Fruit fly (Drosophila melanogaster) whole organism, prepupa: ENCODE data around the gene ND-24L.

Source experiments
- Blimp-1 ChIP-seq: fragments of 200-800 bp; sonication (Bioruptor generic); optimal IDR thresholded peaks from 3 replicates; lab custom pipeline; 2017; ENCODE audit warnings: missing biosample characterization, missing genetic modification characterization, mild to moderate bottlenecking, moderate library complexity, missing genetic modification reagents
- CG10631 ChIP-seq: fragments of 200-800 bp; sonication (Bioruptor generic); optimal IDR thresholded peaks from 2 replicates; lab custom pipeline; 2016; ENCODE audit warnings: missing biosample characterization, missing genetic modification characterization
- CG11294 ChIP-seq: fragments of 200-800 bp; sonication (Bioruptor generic); IDR thresholded peaks from 2 replicates; pipeline ENCODE4 v1.3.6; 2022; ENCODE audit warnings: missing biosample characterization, missing genetic modification characterization
- CG11762 ChIP-seq: fragments of 200-800 bp; sonication (Bioruptor generic); optimal IDR thresholded peaks from 3 replicates; lab custom pipeline; 2016; ENCODE audit warnings: missing biosample characterization, missing genetic modification characterization; ENCODE audit not compliant: insufficient read depth
- CG15336 ChIP-seq: fragments of 200-800 bp; sonication (Bioruptor generic); IDR thresholded peaks from 2 replicates; pipeline ENCODE4 v1.3.6; 2022; ENCODE audit warnings: missing biosample characterization, missing genetic modification characterization
- CG1621 ChIP-seq: fragments of 200-800 bp; sonication (Bioruptor generic); optimal IDR thresholded peaks from 3 replicates; lab custom pipeline; 2018; ENCODE audit warnings: missing biosample characterization, mild to moderate bottlenecking, missing genetic modification characterization
- CG16779 ChIP-seq: fragments of 200-800 bp; sonication (Bioruptor generic); optimal IDR thresholded peaks from 3 replicates; lab custom pipeline; 2017; ENCODE audit warnings: missing biosample characterization, mild to moderate bottlenecking, missing genetic modification characterization
- CG3032 ChIP-seq: fragments of 200-800 bp; optimal IDR thresholded peaks from 2 replicates; lab custom pipeline; 2019; ENCODE audit warnings: missing biosample characterization, mild to moderate bottlenecking, missing genetic modification characterization, moderate library complexity
- CG31627 ChIP-seq: fragments of 200-800 bp; sonication (Bioruptor generic); optimal IDR thresholded peaks from 3 replicates; lab custom pipeline; 2016; ENCODE audit warnings: missing biosample characterization, missing genetic modification characterization
- CG3919 ChIP-seq: fragments of 200-800 bp; sonication (Bioruptor generic); optimal IDR thresholded peaks from 3 replicates; lab custom pipeline; 2016; ENCODE audit warnings: missing biosample characterization, missing genetic modification characterization
- CG4318 ChIP-seq: fragments of 200-800 bp; sonication (Bioruptor generic); optimal IDR thresholded peaks from 3 replicates; lab custom pipeline; 2017; ENCODE audit warnings: missing biosample characterization, mild to moderate bottlenecking, missing genetic modification characterization
- CG7368 ChIP-seq: fragments of 200-800 bp; sonication (Bioruptor generic); optimal IDR thresholded peaks from 3 replicates; lab custom pipeline; 2016; ENCODE audit warnings: missing biosample characterization, missing genetic modification characterization
- CG8319 ChIP-seq: fragments of 200-800 bp; sonication (Bioruptor generic); optimal IDR thresholded peaks from 3 replicates; lab custom pipeline; 2016; ENCODE audit warnings: missing biosample characterization, missing genetic modification characterization
- Eip78C ChIP-seq: fragments of 200-800 bp; sonication (Bioruptor generic); peaks from one replicate; lab custom pipeline; 2016; ENCODE audit warnings: missing biosample characterization, missing genetic modification characterization
- Eip93F ChIP-seq: fragments of 200-800 bp; sonication (Bioruptor generic); optimal IDR thresholded peaks from 2 replicates; lab custom pipeline; 2016; ENCODE audit warnings: missing biosample characterization, mild to moderate bottlenecking, missing genetic modification characterization
- Ets21C ChIP-seq: fragments of 200-800 bp; sonication (Bioruptor generic); optimal IDR thresholded peaks from 3 replicates; lab custom pipeline; 2016; ENCODE audit warnings: missing biosample characterization, missing genetic modification characterization
- Ets96B ChIP-seq: fragments of 200-800 bp; optimal IDR thresholded peaks from 2 replicates; lab custom pipeline; 2019; ENCODE audit warnings: missing biosample characterization, mild to moderate bottlenecking, missing genetic modification characterization, moderate library complexity
- Gug ChIP-seq: fragments of 200-800 bp; sonication (Bioruptor generic); IDR thresholded peaks from 2 replicates; pipeline ENCODE4 v1.3.6; 2022; ENCODE audit warnings: missing biosample characterization, missing genetic modification characterization
- Hr39 ChIP-seq: fragments of 200-800 bp; sonication (Bioruptor generic); optimal IDR thresholded peaks from 2 replicates; lab custom pipeline; 2016; ENCODE audit warnings: missing biosample characterization, missing genetic modification characterization
- Hr4 ChIP-seq: fragments of 200-800 bp; sonication (Bioruptor generic); optimal IDR thresholded peaks from 3 replicates; lab custom pipeline; 2016; ENCODE audit warnings: missing biosample characterization, missing genetic modification characterization
- Lpt ChIP-seq: fragments of 200-800 bp; sonication (Bioruptor generic); optimal IDR thresholded peaks from 3 replicates; lab custom pipeline; 2016; ENCODE audit warnings: missing biosample characterization, missing genetic modification characterization
- Met ChIP-seq: fragments of 200-800 bp; sonication (Bioruptor generic); optimal IDR thresholded peaks from 3 replicates; lab custom pipeline; 2016; ENCODE audit warnings: missing biosample characterization, missing genetic modification characterization
- OdsH ChIP-seq: fragments of 200-800 bp; sonication (Bioruptor generic); optimal IDR thresholded peaks from 3 replicates; lab custom pipeline; 2016; ENCODE audit warnings: missing biosample characterization, missing genetic modification characterization
- Smox ChIP-seq: fragments of 200-800 bp; sonication (Bioruptor generic); optimal IDR thresholded peaks from 3 replicates; lab custom pipeline; 2016; ENCODE audit warnings: missing biosample characterization, missing genetic modification characterization
- Sox102F ChIP-seq: fragments of 200-800 bp; sonication (Bioruptor generic); optimal IDR thresholded peaks from 2 replicates; lab custom pipeline; 2016; ENCODE audit warnings: missing biosample characterization, mild to moderate bottlenecking, missing genetic modification characterization
- Sox14 ChIP-seq: fragments of 200-800 bp; sonication (Bioruptor generic); optimal IDR thresholded peaks from 3 replicates; lab custom pipeline; 2016; ENCODE audit warnings: missing biosample characterization, missing genetic modification characterization
- Sox15 ChIP-seq: fragments of 200-800 bp; sonication (Bioruptor generic); optimal IDR thresholded peaks from 3 replicates; lab custom pipeline; 2016; ENCODE audit warnings: missing biosample characterization, missing genetic modification characterization
- acj6 ChIP-seq: fragments of 200-800 bp; sonication (Bioruptor generic); optimal IDR thresholded peaks from 3 replicates; lab custom pipeline; 2016; ENCODE audit warnings: missing biosample characterization, missing genetic modification characterization
- cyc ChIP-seq: fragments of 200-800 bp; sonication (Bioruptor generic); optimal IDR thresholded peaks from 3 replicates; lab custom pipeline; 2016; ENCODE audit warnings: missing biosample characterization, missing genetic modification characterization
- dac ChIP-seq: fragments of 200-800 bp; sonication (Bioruptor generic); optimal IDR thresholded peaks from 2 replicates; lab custom pipeline; 2017; ENCODE audit warnings: missing biosample characterization, mild to moderate bottlenecking, missing genetic modification characterization
- fd59A ChIP-seq: fragments of 200-800 bp; sonication (Bioruptor generic); optimal IDR thresholded peaks from 2 replicates; lab custom pipeline; 2017; ENCODE audit warnings: missing biosample characterization, mild to moderate bottlenecking, missing genetic modification characterization, missing genetic modification reagents
- fkh ChIP-seq: fragments of 200-800 bp; sonication (Bioruptor generic); optimal IDR thresholded peaks from 3 replicates; lab custom pipeline; 2017; ENCODE audit warnings: missing biosample characterization, mild to moderate bottlenecking, missing genetic modification characterization, moderate library complexity
- net ChIP-seq: fragments of 200-800 bp; sonication (Bioruptor generic); optimal IDR thresholded peaks from 3 replicates; lab custom pipeline; 2016; ENCODE audit warnings: missing biosample characterization, missing genetic modification characterization
- salr ChIP-seq, 2 experiments: fragments of 200-800 bp; sonication (Bioruptor generic); optimal IDR thresholded peaks; 3 replicates each; lab custom pipeline; 2016 to 2018; ENCODE audit warnings: missing biosample characterization in 2 of 2, missing genetic modification characterization in 2 of 2, mild to moderate bottlenecking in 1 of 2
- spab ChIP-seq: fragments of 200-800 bp; sonication (Bioruptor generic); optimal IDR thresholded peaks from 2 replicates; lab custom pipeline; 2017; ENCODE audit warnings: missing biosample characterization, mild to moderate bottlenecking, missing genetic modification characterization, missing genetic modification reagents
- svp ChIP-seq: fragments of 200-800 bp; sonication (Bioruptor generic); peaks from one replicate; lab custom pipeline; 2016; ENCODE audit warnings: missing biosample characterization, missing genetic modification characterization

ND-24L gene

DNA sequence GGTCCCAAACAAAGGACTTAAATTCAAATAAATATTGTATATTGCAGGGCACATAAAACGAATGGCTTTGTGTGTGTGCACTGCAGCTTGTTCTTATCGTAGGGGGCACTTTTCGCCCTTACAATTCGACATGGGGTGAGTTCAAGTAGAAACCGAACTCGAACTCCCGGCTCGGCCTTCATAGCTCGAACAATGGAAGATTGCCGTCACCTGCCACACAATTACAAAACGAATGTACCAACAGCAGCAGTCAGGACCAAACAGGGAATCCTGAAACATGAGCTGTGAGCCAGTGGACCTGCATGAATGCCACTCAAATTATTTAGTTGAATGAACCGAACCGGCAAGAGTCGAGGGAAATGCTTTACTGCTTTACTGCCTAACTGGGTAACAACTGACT, 41.3 kb upstream of the ND-24L start:
- TF ChIP-seq svp, result no peak
- TF ChIP-seq Hr4 (GFP tag; lab: Kevin White, UChicago), result no peak
- no peak for TF ChIP-seq CG3919 (GFP tag; lab: Kevin White, UChicago)
- TF ChIP-seq CG8319 (GFP tag; lab: Kevin White, UChicago), result no peak
- no peak for TF ChIP-seq Hr39 (GFP tag; lab: Kevin White, UChicago)
- TF ChIP-seq salr (GFP tag; optimal IDR thresholded peaks at IDR 0.05; lab: Kevin White, UChicago), result no peak
- TF ChIP-seq Sox102F (GFP tag; lab: Kevin White, UChicago), result no peak
- TF ChIP-seq CG31627 (GFP tag; lab: Kevin White, UChicago), result no peak
- TF ChIP-seq Ets21C (GFP tag; lab: Kevin White, UChicago), result no peak
- no peak for TF ChIP-seq CG4318 (GFP tag; lab: Kevin White, UChicago)
- no peak for TF ChIP-seq Sox15
- TF ChIP-seq CG7368 (GFP tag; lab: Kevin White, UChicago), result no peak
- TF ChIP-seq Smox (GFP tag; lab: Kevin White, UChicago), result no peak
- TF ChIP-seq Eip78C (GFP tag; lab: Kevin White, UChicago), result no peak
- no peak for TF ChIP-seq dac (GFP tag; lab: Kevin White, UChicago)
- no peak for TF ChIP-seq Met (GFP tag; lab: Kevin White, UChicago)
- no peak for TF ChIP-seq Eip93F (GFP tag; lab: Kevin White, UChicago)
- TF ChIP-seq Ets96B (tag; lab: Kevin White, UChicago), result no peak
- TF ChIP-seq Sox14 (GFP tag; lab: Kevin White, UChicago), result no peak
- no peak for TF ChIP-seq OdsH (GFP tag; lab: Kevin White, UChicago)

- no peak for TF ChIP-seq Gug (GFP tag; lab: Robert Waterston, UW)
- TF ChIP-seq CG11294 (GFP tag; lab: Robert Waterston, UW), result no peak
- TF ChIP-seq Hr4 (GFP tag; lab: Kevin White, UChicago), result no peak
- TF ChIP-seq net (GFP tag; lab: Kevin White, UChicago), result no peak
- TF ChIP-seq Blimp-1, result no peak
- TF ChIP-seq CG8319 (GFP tag; lab: Kevin White, UChicago), result no peak
- no peak for TF ChIP-seq CG10631 (GFP tag; lab: Kevin White, UChicago)
- no peak for TF ChIP-seq Sox14 (GFP tag; lab: Kevin White, UChicago)
- TF ChIP-seq CG4318 (GFP tag; lab: Kevin White, UChicago), result no peak
- no peak for TF ChIP-seq CG7368 (GFP tag; lab: Kevin White, UChicago)
- TF ChIP-seq CG1621 (tag; lab: Kevin White, UChicago), result no peak
- TF ChIP-seq CG11762, result no peak
- no peak for TF ChIP-seq Ets96B (tag; lab: Kevin White, UChicago)
Measured at dm6 chr3L:17359225-17359773, 38.7 kb upstream of the ND-24L start, which contains the start of gene tap. TSS of gene tap (plus strand) at chr3L:17359682.

dm6 chr3L:17358490-17358889, 37.9 kb upstream of the ND-24L start:
- TF ChIP-seq spab (GFP tag; lab: Kevin White, UChicago) (no peak), CG31627 (GFP tag; lab: Kevin White, UChicago) (no peak), fkh (GFP tag; lab: Kevin White, UChicago) (no peak), CG10631 (GFP tag; lab: Kevin White, UChicago) (no peak), Lpt (no peak), CG16779 (tag; lab: Kevin White, UChicago) (no peak), CG11294 (GFP tag; lab: Robert Waterston, UW) (no peak), cyc (GFP tag; lab: Kevin White, UChicago) (no peak), CG3032 (tag; lab: Kevin White, UChicago) (no peak), CG15336 (GFP tag; lab: Robert Waterston, UW) (no peak), Eip78C (GFP tag; lab: Kevin White, UChicago) (no peak), fd59A (GFP tag; lab: Kevin White, UChicago) (no peak), acj6 (GFP tag; lab: Kevin White, UChicago) (no peak), net (GFP tag; lab: Kevin White, UChicago) (no peak)
